Fruit fly (Drosophila melanogaster) whole organism, embryonic: ENCODE data around the gene CG42554.
A peak's percentile ranks its signal among the peaks of the same experiment; 100 is the strongest.

Experiments
- Awh ChIP-seq: fragments of 200-800 bp; sonication (Bioruptor generic); IDR thresholded peaks from 2 replicates; pipeline ENCODE4, ENCODE4 v1.3.6; 2022; ENCODE audit warnings: missing biosample characterization, missing genetic modification characterization
- BEAF-32 ChIP-seq: fragments of 200-800 bp; sonication (Bioruptor generic); optimal IDR thresholded peaks from 3 replicates; lab custom pipeline; 2017; ENCODE audit warnings: missing biosample characterization, missing genetic modification characterization, mild to moderate bottlenecking, moderate library complexity, missing genetic modification reagents
- CG10462 ChIP-seq: fragments of 200-800 bp; sonication (Bioruptor generic); optimal IDR thresholded peaks from 2 replicates; lab custom pipeline; 2016; ENCODE audit warnings: missing biosample characterization, missing genetic modification characterization
- CG10565 ChIP-seq: fragments of 200-800 bp; sonication (Bioruptor generic); optimal IDR thresholded peaks from 3 replicates; lab custom pipeline; 2016; ENCODE audit warnings: missing biosample characterization, mild to moderate bottlenecking, missing genetic modification characterization
- CG11247 ChIP-seq: fragments of 200-800 bp; sonication (Bioruptor generic); IDR thresholded peaks from 2 replicates; pipeline ENCODE4 v1.3.6; 2022; ENCODE audit warnings: missing biosample characterization, missing genetic modification characterization
- CG12299 ChIP-seq: fragments of 200-800 bp; sonication (Bioruptor generic); optimal IDR thresholded peaks from 2 replicates; lab custom pipeline; 2018; ENCODE audit warnings: missing biosample characterization, mild to moderate bottlenecking, missing genetic modification characterization
- CG1233 ChIP-seq: fragments of 200-800 bp; sonication (Bioruptor generic); optimal IDR thresholded peaks from 4 replicates; lab custom pipeline; 2018; ENCODE audit warnings: missing biosample characterization, mild to moderate bottlenecking, missing genetic modification characterization
- CG17612 ChIP-seq: fragments of 200-800 bp; sonication (Bioruptor generic); IDR thresholded peaks from 2 replicates; pipeline ENCODE4 v1.3.6; 2022; ENCODE audit warnings: missing biosample characterization, missing genetic modification characterization
- CG2202 ChIP-seq: fragments of 200-800 bp; sonication (Bioruptor generic); optimal IDR thresholded peaks from 2 replicates; lab custom pipeline; 2018; ENCODE audit warnings: missing biosample characterization, mild to moderate bottlenecking, missing genetic modification characterization
- CG32532 ChIP-seq: fragments of 200-800 bp; sonication (Bioruptor generic); IDR thresholded peaks from 2 replicates; pipeline ENCODE4 v1.3.6; 2022; ENCODE audit warnings: missing biosample characterization, missing genetic modification characterization
- CG32767 ChIP-seq: fragments of 200-800 bp; sonication (Bioruptor generic); IDR thresholded peaks from 2 replicates; pipeline ENCODE4 v1.3.6; 2022; ENCODE audit warnings: missing biosample characterization, missing genetic modification characterization
- CG3995 ChIP-seq: fragments of 200-800 bp; sonication (Bioruptor generic); optimal IDR thresholded peaks from 3 replicates; lab custom pipeline; 2016; ENCODE audit warnings: missing biosample characterization, missing genetic modification characterization
- CG8388 ChIP-seq: fragments of 200-800 bp; sonication (Bioruptor generic); optimal IDR thresholded peaks from 2 replicates; lab custom pipeline; 2019; ENCODE audit warnings: missing biosample characterization, mild to moderate bottlenecking, missing genetic modification characterization, moderate library complexity
- CG9609 ChIP-seq: fragments of 200-800 bp; sonication (Bioruptor generic); optimal IDR thresholded peaks from 3 replicates; lab custom pipeline; 2016; ENCODE audit warnings: missing biosample characterization, missing genetic modification characterization
- CG9817 ChIP-seq: fragments of 200-800 bp; sonication (Bioruptor generic); optimal IDR thresholded peaks from 2 replicates; lab custom pipeline; 2018; ENCODE audit warnings: missing biosample characterization, mild to moderate bottlenecking, missing genetic modification characterization, moderate library complexity
- D19B ChIP-seq: fragments of 200-800 bp; sonication (Bioruptor generic); optimal IDR thresholded peaks from 2 replicates; lab custom pipeline; 2017; ENCODE audit warnings: missing biosample characterization, mild to moderate bottlenecking, missing genetic modification characterization
- Dip3 ChIP-seq: fragments of 200-800 bp; sonication (Bioruptor generic); optimal IDR thresholded peaks from 3 replicates; lab custom pipeline; 2016; ENCODE audit warnings: missing biosample characterization, missing genetic modification characterization
- Dll ChIP-seq: fragments of 200-800 bp; sonication (Bioruptor generic); IDR thresholded peaks from 4 replicates; pipeline ENCODE4 v1.3.6; 2022; ENCODE audit warnings: missing biosample characterization, missing genetic modification characterization; ENCODE audit not compliant: partially characterized antibody
- Ets97D ChIP-seq: fragments of 200-800 bp; sonication (Bioruptor generic); optimal IDR thresholded peaks from 3 replicates; lab custom pipeline; 2016; ENCODE audit warnings: missing biosample characterization, missing genetic modification characterization
- Lim3 ChIP-seq: fragments of 200-800 bp; sonication (Bioruptor generic); IDR thresholded peaks from 2 replicates; pipeline ENCODE4 v1.3.6; 2022; ENCODE audit warnings: missing biosample characterization, missing genetic modification characterization
- MBD-R2 ChIP-seq: fragments of 200-800 bp; sonication (Bioruptor generic); IDR thresholded peaks from 2 replicates; pipeline ENCODE4 v1.3.6; 2022; ENCODE audit warnings: missing biosample characterization, missing genetic modification characterization
- MESR4 ChIP-seq: fragments of 200-800 bp; sonication (Bioruptor generic); optimal IDR thresholded peaks from 2 replicates; lab custom pipeline; 2018; ENCODE audit warnings: missing biosample characterization, mild to moderate bottlenecking, missing genetic modification characterization, moderate library complexity
- NFAT ChIP-seq: fragments of 200-800 bp; sonication (Bioruptor generic); IDR thresholded peaks from 2 replicates; pipeline ENCODE4 v1.3.6; 2022; ENCODE audit warnings: missing biosample characterization, missing genetic modification characterization
- Neu2 ChIP-seq: fragments of 200-800 bp; sonication (Bioruptor generic); optimal IDR thresholded peaks from 3 replicates; lab custom pipeline; 2016; ENCODE audit warnings: missing biosample characterization, missing genetic modification characterization, borderline replicate concordance
- Nf-YA ChIP-seq: fragments of 200-800 bp; sonication (Bioruptor generic); IDR thresholded peaks from 2 replicates; pipeline ENCODE4 v1.3.6; 2022; ENCODE audit warnings: missing biosample characterization, missing genetic modification characterization
- TFAM ChIP-seq: fragments of 200-800 bp; sonication (Bioruptor generic); optimal IDR thresholded peaks from 2 replicates; lab custom pipeline; 2017; ENCODE audit warnings: missing biosample characterization, missing genetic modification characterization, inconsistent platforms
- aop ChIP-seq: fragments of 200-800 bp; sonication (Bioruptor generic); IDR thresholded peaks from 2 replicates; pipeline ENCODE4 v1.3.6; 2022; ENCODE audit warnings: missing biosample characterization, missing genetic modification characterization
- bcd ChIP-seq: fragments of 200-800 bp; sonication (Bioruptor generic); optimal IDR thresholded peaks from 2 replicates; lab custom pipeline; 2017; ENCODE audit warnings: missing biosample characterization, mild to moderate bottlenecking, missing genetic modification characterization
- cad ChIP-seq: fragments of >200 bp; optimal IDR thresholded peaks from 2 replicates; lab custom pipeline; 2017; ENCODE audit warnings: missing biosample characterization, missing genetic modification characterization
- cg ChIP-seq: fragments of 200-800 bp; sonication (Bioruptor generic); optimal IDR thresholded peaks from 3 replicates; lab custom pipeline; 2019; ENCODE audit warnings: missing biosample characterization, mild to moderate bottlenecking, missing genetic modification characterization, moderate library complexity
- chm ChIP-seq: fragments of 200-800 bp; sonication (Bioruptor generic); IDR thresholded peaks from 2 replicates; pipeline ENCODE4 v1.3.6; 2022; ENCODE audit warnings: missing biosample characterization, missing genetic modification characterization
- fd64A ChIP-seq: fragments of 200-800 bp; sonication (Bioruptor generic); optimal IDR thresholded peaks from 3 replicates; lab custom pipeline; 2018; ENCODE audit warnings: missing biosample characterization, mild to moderate bottlenecking, missing genetic modification characterization
- gem ChIP-seq: fragments of 200-800 bp; sonication (Bioruptor generic); optimal IDR thresholded peaks from 2 replicates; lab custom pipeline; 2019; ENCODE audit warnings: missing biosample characterization, mild to moderate bottlenecking, missing genetic modification characterization, moderate library complexity
- hkb ChIP-seq, 2 experiments: fragments of 200-800 bp in 1 of 2; fragments of >200 bp in 1 of 2; sonication (Bioruptor generic) in 1 of 2; IDR thresholded peaks in 1 of 2; optimal IDR thresholded peaks in 1 of 2; 2 replicates each; pipeline versions ENCODE4 v1.3.6 to Lab custom; 2017 to 2022; ENCODE audit warnings: missing biosample characterization in 1 of 2, missing genetic modification characterization in 1 of 2
- jumu ChIP-seq: fragments of 200-800 bp; sonication (Bioruptor generic); optimal IDR thresholded peaks from 3 replicates; lab custom pipeline; 2016; ENCODE audit warnings: missing biosample characterization, missing genetic modification characterization
- lola ChIP-seq, 3 experiments: fragments of >200 bp in 2 of 3; fragments of 200-800 bp in 1 of 3; sonication (Bioruptor generic) in 1 of 3; optimal IDR thresholded peaks; 2 replicates each; lab custom pipeline; 2017 to 2019; ENCODE audit warnings: missing biosample characterization in 3 of 3, missing genetic modification characterization in 3 of 3, mild to moderate bottlenecking in 1 of 3, moderate library complexity in 1 of 3
- nerfin-1 ChIP-seq: fragments of 200-800 bp; sonication (Bioruptor generic); optimal IDR thresholded peaks from 3 replicates; lab custom pipeline; 2019; ENCODE audit warnings: missing biosample characterization, mild to moderate bottlenecking, missing genetic modification characterization, moderate library complexity
- nmo ChIP-seq: fragments of 200-800 bp; sonication (Bioruptor generic); optimal IDR thresholded peaks from 2 replicates; lab custom pipeline; 2018; ENCODE audit warnings: missing biosample characterization, mild to moderate bottlenecking, missing genetic modification characterization, moderate library complexity
- pros ChIP-seq: fragments of 200-800 bp; sonication (Bioruptor generic); optimal IDR thresholded peaks from 3 replicates; lab custom pipeline; 2019; ENCODE audit warnings: missing biosample characterization, mild to moderate bottlenecking, missing genetic modification characterization, moderate library complexity
- salm ChIP-seq: fragments of 200-800 bp; sonication (Bioruptor generic); optimal IDR thresholded peaks from 2 replicates; lab custom pipeline; 2018; ENCODE audit warnings: missing biosample characterization, mild to moderate bottlenecking, missing genetic modification characterization
- sens ChIP-seq: fragments of 200-800 bp; sonication (Bioruptor generic); peaks from one replicate; lab custom pipeline; 2016; ENCODE audit warnings: missing biosample characterization, missing genetic modification characterization
- sens-2 ChIP-seq: fragments of 200-800 bp; sonication (Bioruptor generic); IDR thresholded peaks from 2 replicates; pipeline ENCODE4 v1.3.6; 2022; ENCODE audit warnings: missing biosample characterization, missing genetic modification characterization
- ssp ChIP-seq: fragments of 200-800 bp; sonication (Bioruptor generic); IDR thresholded peaks from 2 replicates; pipeline ENCODE4 v1.3.6; 2022; ENCODE audit warnings: missing biosample characterization, missing genetic modification characterization
- tna ChIP-seq: fragments of 200-800 bp; sonication (Bioruptor generic); IDR thresholded peaks from 2 replicates; pipeline ENCODE4 v1.3.6; 2022; ENCODE audit warnings: missing biosample characterization, missing genetic modification characterization; ENCODE audit not compliant: partially characterized antibody
- twi ChIP-seq: fragments of 200-800 bp; optimal IDR thresholded peaks from 2 replicates; lab custom pipeline; 2019; ENCODE audit warnings: missing biosample characterization, mild to moderate bottlenecking, missing genetic modification characterization, moderate library complexity
- yki ChIP-seq: fragments of >200 bp; optimal IDR thresholded peaks from 3 replicates; lab custom pipeline; 2018

The CG42554 gene

dm6 chr3L:787635-788034 is 47.8 kb upstream of the CG42554 start (continued):
- TF ChIP-seq Awh (GFP tag; lab: Robert Waterston, UW) (0 out of 2 replicates have a peak, but pooled peaks have one; percentile 20), nmo (GFP tag; lab: Kevin White, UChicago) (peak; percentile 10), sens-2 (no peak), yki (lab: Kevin White, UChicago) (no peak), CG32532 (GFP tag; lab: Robert Waterston, UW) (no peak), pros (GFP tag; lab: Kevin White, UChicago) (no peak), gem (tag; lab: Kevin White, UChicago) (peak; percentile 29), CG8388 (peak; percentile 14), NFAT (no peak)
- TF ChIP-seq, all 482 proteins: peak for 24

dm6 chr3L:788961-789360 is 46.5 kb upstream of the CG42554 start:
- TF ChIP-seq CG17612 (GFP tag; lab: Robert Waterston, UW) (no peak), chm (GFP tag; lab: Robert Waterston, UW) (no peak), sens (GFP tag; lab: Kevin White, UChicago) (peak; percentile 41), twi (peak; percentile 11), bcd (GFP tag; lab: Kevin White, UChicago) (no peak), hkb (optimal IDR thresholded peaks at IDR 0.05; lab: Kevin White, UChicago) (no peak), hkb (GFP tag; IDR thresholded peaks at IDR 0.05; lab: Robert Waterston, UW) (no peak), MESR4 (GFP tag; lab: Kevin White, UChicago) (no peak), aop (GFP tag; lab: Robert Waterston, UW) (no peak)

- no peak for TF ChIP-seq Lim3 (GFP tag; lab: Robert Waterston, UW)
- TF ChIP-seq lola (GFP tag; optimal IDR thresholded peaks at IDR 0.05; lab: Kevin White, UChicago), result peak in 1 of 3 experiments; percentile 53
- no peak for TF ChIP-seq TFAM (GFP tag; lab: Kevin White, UChicago)
- TF ChIP-seq BEAF-32 (GFP tag; lab: Kevin White, UChicago), result no peak
- TF ChIP-seq Ets97D (GFP tag; lab: Kevin White, UChicago), result no peak
- TF ChIP-seq CG32767 (GFP tag; lab: Robert Waterston, UW), result 0 out of 2 replicates have a peak, but pooled peaks have one; percentile 58
- TF ChIP-seq tna (GFP tag; lab: Robert Waterston, UW), result peak; percentile 22; the same call in 1 of the 2 replicates
- peak; percentile 18 for TF ChIP-seq fd64A (GFP tag; lab: Kevin White, UChicago)
- TF ChIP-seq CG11247 (GFP tag; lab: Robert Waterston, UW), result no peak
- peak; percentile 41; the same call in 1 of the 2 replicates for TF ChIP-seq CG32532 (GFP tag; lab: Robert Waterston, UW)
- no peak for TF ChIP-seq Neu2
- TF ChIP-seq nerfin-1 (tag; lab: Kevin White, UChicago), result peak; percentile 54
- no peak for TF ChIP-seq Dip3 (GFP tag; lab: Kevin White, UChicago)
- peak; percentile 13 for TF ChIP-seq CG9609 (GFP tag; lab: Kevin White, UChicago)
- no peak for TF ChIP-seq cad (GFP tag; lab: Kevin White, UChicago)
- peak; percentile 29 for TF ChIP-seq jumu (GFP tag; lab: Kevin White, UChicago)
- TF ChIP-seq CG1233 (GFP tag; lab: Kevin White, UChicago), result peak; percentile 44
- TF ChIP-seq CG9817 (tag; lab: Kevin White, UChicago), result peak; percentile 25
- TF ChIP-seq CG10565 (GFP tag; lab: Kevin White, UChicago), result no peak
- TF ChIP-seq CG12299 (tag; lab: Kevin White, UChicago), result peak; percentile 23
- peak; percentile 70 for TF ChIP-seq salm (tag; lab: Kevin White, UChicago)
- peak; percentile 42 for TF ChIP-seq CG2202
- TF ChIP-seq cg, result no peak
- 0 out of 2 replicates have a peak, but pooled peaks have one; percentile 19 for TF ChIP-seq ssp (GFP tag; lab: Robert Waterston, UW)
- peak; percentile 17; the same call in 1 of the 2 replicates for TF ChIP-seq Nf-YA (GFP tag; lab: Robert Waterston, UW)
- TF ChIP-seq MBD-R2 (GFP tag; lab: Robert Waterston, UW), result peak; percentile 36
- peak; percentile 43; the same call in 1 of the 4 replicates for TF ChIP-seq Dll
- peak; percentile 3 for TF ChIP-seq D19B (GFP tag; lab: Kevin White, UChicago)
- TF ChIP-seq CG10462 (GFP tag; lab: Kevin White, UChicago), result no peak
- TF ChIP-seq CG3995, result no peak
Measured at dm6 chr3L:791251-791991, 44.1 kb upstream of the CG42554 start.
